Fruit fly (Drosophila melanogaster) whole organism, embryonic: Measurements from ENCODE around the gene SMC1.

Experiments used
- Adf1 ChIP-seq: fragments of 200-800 bp; sonication (Bioruptor generic); IDR thresholded peaks from 2 replicates; pipeline ENCODE4 v1.3.6; 2022; ENCODE audit warnings: missing biosample characterization, missing genetic modification characterization
- Atf6 ChIP-seq: fragments of 200-800 bp; sonication (Bioruptor generic); IDR thresholded peaks from 2 replicates; pipeline ENCODE4 v1.3.6; 2022; ENCODE audit warnings: missing biosample characterization, missing genetic modification characterization
- Bteb2 ChIP-seq: fragments of 200-800 bp; sonication (Bioruptor generic); optimal IDR thresholded peaks from 2 replicates; lab custom pipeline; 2016; ENCODE audit warnings: missing biosample characterization, missing genetic modification characterization
- CG10431 ChIP-seq: fragments of 200-800 bp; sonication (Bioruptor generic); optimal IDR thresholded peaks from 3 replicates; lab custom pipeline; 2018; ENCODE audit warnings: missing biosample characterization, mild to moderate bottlenecking, missing genetic modification characterization
- CG10462 ChIP-seq: fragments of 200-800 bp; sonication (Bioruptor generic); optimal IDR thresholded peaks from 2 replicates; lab custom pipeline; 2016; ENCODE audit warnings: missing biosample characterization, missing genetic modification characterization
- CG10543 ChIP-seq: fragments of 200-800 bp; sonication (Bioruptor generic); optimal IDR thresholded peaks from 3 replicates; lab custom pipeline; 2017; ENCODE audit warnings: missing biosample characterization, mild to moderate bottlenecking, missing genetic modification characterization, moderate library complexity
- CG15479 ChIP-seq: fragments of 200-800 bp; sonication (Bioruptor generic); optimal IDR thresholded peaks from 3 replicates; lab custom pipeline; 2019; ENCODE audit warnings: missing biosample characterization, mild to moderate bottlenecking, missing genetic modification characterization, moderate library complexity
- CG15601 ChIP-seq: fragments of 200-800 bp; sonication (Bioruptor generic); optimal IDR thresholded peaks from 3 replicates; lab custom pipeline; 2019; ENCODE audit warnings: missing biosample characterization, mild to moderate bottlenecking, missing genetic modification characterization, moderate library complexity
- CG18599 ChIP-seq: fragments of 200-800 bp; sonication (Bioruptor generic); optimal IDR thresholded peaks from 3 replicates; lab custom pipeline; 2017; ENCODE audit warnings: missing biosample characterization, missing genetic modification characterization, mild to moderate bottlenecking, moderate library complexity, missing genetic modification reagents
- CG2116 ChIP-seq: fragments of 200-800 bp; sonication (Bioruptor generic); optimal IDR thresholded peaks from 3 replicates; lab custom pipeline; 2018; ENCODE audit warnings: missing biosample characterization, mild to moderate bottlenecking, missing genetic modification characterization
- CG3065 ChIP-seq: fragments of 200-800 bp; sonication (Bioruptor generic); optimal IDR thresholded peaks from 2 replicates; lab custom pipeline; 2016; ENCODE audit warnings: missing biosample characterization, missing genetic modification characterization
- CG31365 ChIP-seq: fragments of 200-800 bp; sonication (Bioruptor generic); optimal IDR thresholded peaks from 2 replicates; lab custom pipeline; 2018; ENCODE audit warnings: missing biosample characterization, mild to moderate bottlenecking, missing genetic modification characterization
- CG31441 ChIP-seq: fragments of 200-800 bp; sonication (Bioruptor generic); IDR thresholded peaks from 2 replicates; pipeline ENCODE4 v1.3.6; 2022; ENCODE audit warnings: missing biosample characterization, missing genetic modification characterization
- CG32532 ChIP-seq: fragments of 200-800 bp; sonication (Bioruptor generic); IDR thresholded peaks from 2 replicates; pipeline ENCODE4 v1.3.6; 2022; ENCODE audit warnings: missing biosample characterization, missing genetic modification characterization
- CG32767 ChIP-seq: fragments of 200-800 bp; sonication (Bioruptor generic); IDR thresholded peaks from 2 replicates; pipeline ENCODE4 v1.3.6; 2022; ENCODE audit warnings: missing biosample characterization, missing genetic modification characterization
- CG34422 ChIP-seq: fragments of 200-800 bp; sonication (Bioruptor generic); IDR thresholded peaks from 3 replicates; pipeline ENCODE4 v1.3.6; 2022; ENCODE audit warnings: missing biosample characterization, missing genetic modification characterization
- CG3847 ChIP-seq: fragments of 200-800 bp; sonication (Bioruptor generic); IDR thresholded peaks from 2 replicates; pipeline ENCODE4 v1.3.6; 2022; ENCODE audit warnings: missing biosample characterization, missing genetic modification characterization
- CG6175 ChIP-seq: fragments of 200-800 bp; sonication (Bioruptor generic); IDR thresholded peaks from 3 replicates; pipeline ENCODE4 v1.3.6; 2022; ENCODE audit warnings: missing biosample characterization, missing genetic modification characterization
- CG7745 ChIP-seq: fragments of 200-800 bp; sonication (Bioruptor generic); optimal IDR thresholded peaks from 2 replicates; lab custom pipeline; 2018; ENCODE audit warnings: missing biosample characterization, mild to moderate bottlenecking, missing genetic modification characterization, moderate library complexity
- CG8944 ChIP-seq: fragments of 200-800 bp; sonication (Bioruptor generic); optimal IDR thresholded peaks from 3 replicates; lab custom pipeline; 2016; ENCODE audit warnings: missing biosample characterization, missing genetic modification characterization
- CG9876 ChIP-seq: fragments of 200-800 bp; sonication (Bioruptor generic); optimal IDR thresholded peaks from 2 replicates; lab custom pipeline; 2016; ENCODE audit warnings: missing biosample characterization, missing genetic modification characterization
- D19B ChIP-seq: fragments of 200-800 bp; sonication (Bioruptor generic); optimal IDR thresholded peaks from 2 replicates; lab custom pipeline; 2017; ENCODE audit warnings: missing biosample characterization, mild to moderate bottlenecking, missing genetic modification characterization
- Dfd ChIP-seq, 2 experiments: fragments of >200 bp; optimal IDR thresholded peaks; 2 replicates each; lab custom pipeline; 2017; ENCODE audit warnings: missing biosample characterization in 2 of 2, missing genetic modification characterization in 2 of 2
- MBD-R2 ChIP-seq: fragments of 200-800 bp; sonication (Bioruptor generic); IDR thresholded peaks from 2 replicates; pipeline ENCODE4 v1.3.6; 2022; ENCODE audit warnings: missing biosample characterization, missing genetic modification characterization
- MESR4 ChIP-seq: fragments of 200-800 bp; sonication (Bioruptor generic); optimal IDR thresholded peaks from 2 replicates; lab custom pipeline; 2018; ENCODE audit warnings: missing biosample characterization, mild to moderate bottlenecking, missing genetic modification characterization, moderate library complexity
- Med ChIP-seq: fragments of 200-800 bp; sonication (Bioruptor generic); peaks from one replicate; lab custom pipeline; 2016; ENCODE audit warnings: missing biosample characterization, missing genetic modification characterization, mild to moderate bottlenecking, inconsistent platforms, moderate library complexity
- Nf-YB ChIP-seq: fragments of 200-800 bp; sonication (Bioruptor generic); optimal IDR thresholded peaks from 3 replicates; lab custom pipeline; 2019; ENCODE audit warnings: missing biosample characterization, mild to moderate bottlenecking, missing genetic modification characterization, moderate library complexity
- Scr ChIP-seq: fragments of 200-800 bp; sonication (Bioruptor generic); IDR thresholded peaks from 2 replicates; pipeline ENCODE4 v1.3.6; 2022; ENCODE audit warnings: missing biosample characterization, missing genetic modification characterization; ENCODE audit not compliant: partially characterized antibody
- ap ChIP-seq: fragments of 200-800 bp; sonication (Bioruptor generic); IDR thresholded peaks from 2 replicates; pipeline ENCODE4 v1.3.6; 2022; ENCODE audit warnings: missing biosample characterization, missing genetic modification characterization
- bsh ChIP-seq, 2 experiments: fragments of 200-800 bp; sonication (Bioruptor generic); optimal IDR thresholded peaks; 2 replicates each; lab custom pipeline; 2017 to 2018; ENCODE audit warnings: mild to moderate bottlenecking in 2 of 2, missing biosample characterization in 2 of 2, missing genetic modification characterization in 2 of 2, moderate library complexity in 1 of 2
- cg ChIP-seq: fragments of 200-800 bp; sonication (Bioruptor generic); optimal IDR thresholded peaks from 3 replicates; lab custom pipeline; 2019; ENCODE audit warnings: missing biosample characterization, mild to moderate bottlenecking, missing genetic modification characterization, moderate library complexity
- crol ChIP-seq: fragments of 200-800 bp; sonication (Bioruptor generic); IDR thresholded peaks from 2 replicates; pipeline ENCODE4 v1.3.6; 2022; ENCODE audit warnings: missing biosample characterization, missing genetic modification characterization
- danr ChIP-seq: fragments of 200-800 bp; sonication (Bioruptor generic); IDR thresholded peaks from 2 replicates; pipeline ENCODE4 v1.3.6; 2022; ENCODE audit warnings: missing biosample characterization, missing genetic modification characterization
- ewg ChIP-seq: fragments of 200-800 bp; sonication (Bioruptor generic); optimal IDR thresholded peaks from 3 replicates; lab custom pipeline; 2017; ENCODE audit warnings: mild to moderate bottlenecking, missing biosample characterization, missing genetic modification reagents, missing genetic modification characterization
- gro ChIP-seq: fragments of 200-800 bp; sonication (Bioruptor generic); optimal IDR thresholded peaks from 2 replicates; lab custom pipeline; 2016; ENCODE audit warnings: missing biosample characterization, missing genetic modification characterization
- insv ChIP-seq, 2 experiments: fragments of 200-800 bp; sonication (Bioruptor generic); optimal IDR thresholded peaks; 3 replicates each; lab custom pipeline; 2016 to 2018; ENCODE audit warnings: missing biosample characterization in 2 of 2, missing genetic modification characterization in 2 of 2
- prd ChIP-seq, 3 experiments: fragments of >200 bp in 2 of 3; fragments of 200-800 bp in 1 of 3; sonication (Bioruptor generic) in 1 of 3; optimal IDR thresholded peaks in 2 of 3; IDR thresholded peaks in 1 of 3; 2 replicates in 2 of 3; 3 replicates in 1 of 3; pipeline versions ENCODE4 v1.3.6 to Lab custom; 2017 to 2022; ENCODE audit warnings: missing biosample characterization in 1 of 3, missing genetic modification characterization in 1 of 3
- pros ChIP-seq: fragments of 200-800 bp; sonication (Bioruptor generic); optimal IDR thresholded peaks from 3 replicates; lab custom pipeline; 2019; ENCODE audit warnings: missing biosample characterization, mild to moderate bottlenecking, missing genetic modification characterization, moderate library complexity
- pzg ChIP-seq: fragments of 200-800 bp; sonication (Bioruptor generic); optimal IDR thresholded peaks from 3 replicates; lab custom pipeline; 2018; ENCODE audit warnings: missing biosample characterization, mild to moderate bottlenecking, missing genetic modification characterization, moderate library complexity
- repo ChIP-seq: fragments of 200-800 bp; sonication (Bioruptor generic); optimal IDR thresholded peaks from 2 replicates; lab custom pipeline; 2016; ENCODE audit warnings: missing biosample characterization, missing genetic modification characterization
- rib ChIP-seq: fragments of 200-800 bp; sonication (Bioruptor generic); IDR thresholded peaks from 2 replicates; pipeline ENCODE4 v1.3.6; 2022; ENCODE audit warnings: missing biosample characterization, missing genetic modification characterization
- run ChIP-seq: fragments of 200-800 bp; sonication (Bioruptor generic); optimal IDR thresholded peaks from 3 replicates; lab custom pipeline; 2018; ENCODE audit warnings: missing biosample characterization, mild to moderate bottlenecking, missing genetic modification characterization
- tna ChIP-seq: fragments of 200-800 bp; sonication (Bioruptor generic); IDR thresholded peaks from 2 replicates; pipeline ENCODE4 v1.3.6; 2022; ENCODE audit warnings: missing biosample characterization, missing genetic modification characterization; ENCODE audit not compliant: partially characterized antibody
- z ChIP-seq: fragments of 200-800 bp; sonication (Bioruptor generic); IDR thresholded peaks from 3 replicates; pipeline ENCODE4 v1.3.6; 2022; ENCODE audit warnings: missing biosample characterization, missing genetic modification characterization
- zfh1 ChIP-seq: fragments of 200-800 bp; sonication (Bioruptor generic); IDR thresholded peaks from 3 replicates; pipeline ENCODE4 v1.3.6; 2022; ENCODE audit warnings: missing biosample characterization, missing genetic modification characterization

SMC1 gene

DNA sequence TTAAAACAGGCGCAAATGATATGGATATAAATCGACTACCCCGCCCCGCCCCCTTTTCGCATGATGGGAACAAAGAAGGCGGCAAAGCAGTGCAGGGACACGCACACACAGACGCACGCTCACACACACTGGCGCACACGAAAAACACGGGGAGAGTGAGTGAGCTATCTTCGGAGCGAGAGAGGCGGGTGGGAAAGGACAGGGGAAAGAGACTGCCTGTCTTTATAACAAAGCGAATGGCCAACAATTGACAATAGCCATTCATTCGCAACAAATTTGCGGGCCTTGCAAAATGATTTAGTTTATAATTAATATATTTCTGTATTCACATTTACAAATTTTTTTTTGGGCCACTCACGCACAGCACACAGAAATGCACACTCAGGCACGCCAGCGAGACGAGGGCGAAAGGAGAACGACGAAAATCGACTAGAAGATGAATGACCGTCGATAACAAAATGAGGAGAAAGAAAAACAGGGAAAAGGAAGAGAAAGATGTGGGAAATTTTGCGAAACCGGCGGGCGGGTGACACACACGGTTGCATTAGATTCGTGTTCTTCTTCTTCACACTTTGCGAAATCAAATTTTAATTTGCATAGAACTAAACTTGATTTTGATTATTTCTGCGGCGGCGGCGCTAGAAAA, 11.4 kb upstream of the SMC1 start (continued):
- TF ChIP-seq Bteb2 (GFP tag; lab: Kevin White, UChicago) (no peak), CG7745 (tag; lab: Kevin White, UChicago) (no peak), CG32532 (0 out of 2 replicates have a peak, but pooled peaks have one; percentile 4), CG3847 (GFP tag; lab: Robert Waterston, UW) (no peak), D19B (GFP tag; lab: Kevin White, UChicago) (no peak), pros (GFP tag; lab: Kevin White, UChicago) (no peak), CG8944 (GFP tag; lab: Kevin White, UChicago) (no peak)

DNA sequence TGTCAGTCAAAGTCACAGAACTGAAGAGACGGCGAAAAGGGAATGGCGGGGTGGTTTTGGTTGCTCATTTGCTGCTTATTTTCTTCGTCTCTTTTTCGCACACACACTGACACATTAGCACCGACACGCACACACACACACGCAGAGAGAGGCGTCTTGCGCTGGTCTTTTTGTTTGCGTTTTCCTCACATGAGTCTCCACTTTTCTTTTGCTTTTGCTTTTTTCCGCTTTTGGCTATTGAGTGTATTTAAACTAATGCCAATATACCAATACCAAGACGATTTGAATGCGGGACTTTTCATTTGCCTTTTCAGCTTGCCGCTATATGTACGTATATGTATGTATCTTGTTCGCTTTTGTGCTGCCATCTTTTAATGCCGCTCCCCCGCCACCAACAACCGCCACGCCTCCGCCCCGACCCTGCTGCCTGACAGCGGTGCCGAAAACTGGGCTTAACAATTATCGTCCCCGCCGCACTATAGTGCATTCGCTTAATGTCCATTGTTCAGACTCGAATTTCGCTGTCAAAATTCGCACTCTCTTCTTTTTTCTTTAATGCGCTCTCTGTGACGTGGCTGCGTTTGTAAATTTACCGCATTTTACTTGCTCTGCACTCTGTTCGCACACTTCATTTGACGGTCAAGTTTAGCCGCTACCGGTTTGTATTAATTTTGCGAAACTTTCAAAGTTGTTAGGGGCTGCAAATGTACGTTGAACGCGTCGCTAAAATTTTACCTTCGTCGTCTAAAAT, 10.7 kb upstream of the SMC1 start, which contains the start of gene CG5986:
Gene CG5986, plus strand, starts transcription at position 565 of the 751 bp plus-strand sequence.
- TF ChIP-seq ewg (GFP tag; lab: Kevin White, UChicago), result no peak
- TF ChIP-seq repo (GFP tag; lab: Kevin White, UChicago), result no peak
- no peak for TF ChIP-seq CG31441 (GFP tag; lab: Robert Waterston, UW)
- peak; percentile 44 for TF ChIP-seq CG10431 (GFP tag; lab: Kevin White, UChicago)
- TF ChIP-seq zfh1 (GFP tag; lab: Robert Waterston, UW), result 0 out of 3 replicates have a peak, but pooled peaks have one; percentile 11
- TF ChIP-seq prd (optimal IDR thresholded peaks at IDR 0.05; lab: Kevin White, UChicago), result no peak
- 0 out of 3 replicates have a peak, but pooled peaks have one; percentile 20 for TF ChIP-seq prd (GFP tag; IDR thresholded peaks at IDR 0.05; lab: Robert Waterston, UW)
- TF ChIP-seq MESR4, result peak; percentile 58
- TF ChIP-seq Adf1 (GFP tag; lab: Robert Waterston, UW), result peak; percentile 30; the same call in 1 of the 2 replicates
- peak; percentile 86 for TF ChIP-seq crol
- TF ChIP-seq Scr, result no peak
- TF ChIP-seq pzg, result peak; percentile 1
- TF ChIP-seq CG32767, result peak; percentile 37; the same call in 1 of the 2 replicates
- TF ChIP-seq MBD-R2 (GFP tag; lab: Robert Waterston, UW), result peak; percentile 30; the same call in 1 of the 2 replicates
- peak; percentile 28 for TF ChIP-seq CG3065
- peak; percentile 93 for TF ChIP-seq cg (GFP tag; lab: Kevin White, UChicago)
- peak; percentile 11 for TF ChIP-seq Nf-YB (GFP tag; lab: Kevin White, UChicago)
- peak in 1 of 2 experiments; percentile 17 for TF ChIP-seq Dfd (GFP tag; optimal IDR thresholded peaks at IDR 0.05; lab: Kevin White, UChicago)
- peak in 1 of 2 experiments; percentile 36 for TF ChIP-seq bsh (GFP tag; optimal IDR thresholded peaks at IDR 0.05; lab: Kevin White, UChicago)
- TF ChIP-seq CG2116, result peak; percentile 53
- no peak for TF ChIP-seq run (tag; lab: Kevin White, UChicago)
- TF ChIP-seq CG34422 (GFP tag; lab: Robert Waterston, UW), result peak; percentile 52; the same call in 1 of the 3 replicates
- TF ChIP-seq CG10543 (GFP tag; lab: Kevin White, UChicago), result peak; percentile 19
- peak; percentile 33; the same call in 1 of the 2 replicates for TF ChIP-seq Atf6
- peak; percentile 3 for TF ChIP-seq CG18599 (GFP tag; lab: Kevin White, UChicago)
- peak; percentile 86 for TF ChIP-seq pros (GFP tag; lab: Kevin White, UChicago)
- no peak for TF ChIP-seq danr (GFP tag; lab: Robert Waterston, UW)
- TF ChIP-seq CG31365, result peak; percentile 38
- no peak for TF ChIP-seq gro (GFP tag; lab: Kevin White, UChicago)
- peak in 1 of 2 experiments; percentile 5 for TF ChIP-seq insv (GFP tag; optimal IDR thresholded peaks at IDR 0.05; lab: Kevin White, UChicago)
- peak; percentile 46 for TF ChIP-seq CG15479
- no peak for TF ChIP-seq CG6175 (GFP tag; lab: Robert Waterston, UW)
- peak; percentile 32; the same call in 1 of the 2 replicates for TF ChIP-seq tna
- TF ChIP-seq Med (GFP tag; lab: Kevin White, UChicago), result peak; percentile 72
- TF ChIP-seq CG9876 (GFP tag; lab: Kevin White, UChicago), result no peak
- TF ChIP-seq CG15601 (tag; lab: Kevin White, UChicago), result no peak
- TF ChIP-seq CG10462, result no peak
- TF ChIP-seq z, result peak; percentile 13; the same call in 1 of the 3 replicates
- no peak for TF ChIP-seq ap (GFP tag; lab: Robert Waterston, UW)
- peak; percentile 62; the same call in 1 of the 2 replicates for TF ChIP-seq rib
